Worm (Caenorhabditis elegans): ENCODE results near the gene C56C10.6.

DNA sequence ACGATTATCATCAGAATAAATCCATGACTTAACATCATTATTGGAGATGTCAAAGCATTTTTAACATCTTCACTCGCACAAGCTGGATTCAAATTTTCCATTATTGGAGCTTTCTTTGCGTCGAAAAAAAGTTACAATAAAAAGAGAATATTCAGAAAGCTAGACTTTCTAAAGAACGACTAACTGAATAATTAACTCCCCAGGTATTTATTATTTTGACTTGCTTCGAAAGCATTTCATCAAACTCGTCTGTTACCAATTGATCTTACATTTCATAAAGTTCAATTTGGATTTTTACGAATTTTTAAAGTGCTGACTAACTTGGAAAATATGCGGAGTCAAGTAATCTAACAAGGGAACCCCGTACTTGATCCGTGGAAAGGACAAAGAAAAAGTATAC is 5.5 kb downstream of the C56C10.6 start, which contains the start of gene sra-29:
- no peak for TF ChIP-seq ama-1 (optimal IDR thresholded peaks at IDR 0.05)
- TF ChIP-seq ets-7 (tag; optimal IDR thresholded peaks at IDR 0.05), result no peak
- TF ChIP-seq scrt-1 (GFP tag; IDR thresholded peaks at IDR 0.05), result no peak
- no peak for TF ChIP-seq hnd-1 (tag; optimal IDR thresholded peaks at IDR 0.05)
- TF ChIP-seq ceh-36 (tag; optimal IDR thresholded peaks at IDR 0.05), result no peak
- no peak for TF ChIP-seq flt-1 (GFP tag; IDR thresholded peaks at IDR 0.05)
- no peak for TF ChIP-seq ceh-13 (GFP tag; optimal IDR thresholded peaks at IDR 0.05)
- no peak for TF ChIP-seq sea-1 (GFP tag; conservative IDR thresholded peaks at IDR 0.05)
- TF ChIP-seq F13C5.2 (tag; optimal IDR thresholded peaks at IDR 0.05), result no peak
- no peak for TF ChIP-seq pes-1 (GFP tag; IDR thresholded peaks at IDR 0.05)
